Fruit fly (Drosophila melanogaster) whole organism, embryonic: ENCODE measurements around the gene CG13962.
A peak's percentile ranks its signal among the peaks of the same experiment; 100 is the strongest.

Experiments
- ATbp ChIP-seq: fragments of 200-800 bp; sonication (Bioruptor generic); optimal IDR thresholded peaks from 2 replicates; lab custom pipeline; 2017; ENCODE audit warnings: missing biosample characterization, mild to moderate bottlenecking, missing genetic modification characterization, missing genetic modification reagents
- BtbVII ChIP-seq: fragments of 200-800 bp; sonication (Bioruptor generic); optimal IDR thresholded peaks from 3 replicates; lab custom pipeline; 2017; ENCODE audit warnings: missing biosample characterization, mild to moderate bottlenecking, missing genetic modification characterization
- CG10366 ChIP-seq: fragments of 200-800 bp; sonication (Bioruptor generic); IDR thresholded peaks from 2 replicates; pipeline ENCODE4 v1.3.6; 2022; ENCODE audit warnings: missing biosample characterization, missing genetic modification characterization
- CG13775 ChIP-seq: fragments of 200-800 bp; sonication (Bioruptor generic); optimal IDR thresholded peaks from 3 replicates; lab custom pipeline; 2017; ENCODE audit warnings: missing biosample characterization, mild to moderate bottlenecking, missing genetic modification characterization
- CG14441 ChIP-seq: fragments of 200-800 bp; sonication (Bioruptor generic); IDR thresholded peaks from 2 replicates; pipeline ENCODE4 v1.3.6; 2022; ENCODE audit warnings: missing biosample characterization, missing genetic modification characterization
- CG14965 ChIP-seq: fragments of 200-800 bp; sonication (Bioruptor generic); optimal IDR thresholded peaks from 2 replicates; lab custom pipeline; 2016; ENCODE audit warnings: missing biosample characterization, missing genetic modification characterization, borderline replicate concordance
- CG1602 ChIP-seq: fragments of 200-800 bp; sonication (Bioruptor generic); optimal IDR thresholded peaks from 3 replicates; lab custom pipeline; 2016; ENCODE audit warnings: missing biosample characterization, missing genetic modification characterization
- CG16813 ChIP-seq: fragments of 200-800 bp; sonication (Bioruptor generic); IDR thresholded peaks from 3 replicates; pipeline ENCODE4 v1.3.6; 2022; ENCODE audit warnings: missing biosample characterization, missing genetic modification characterization; ENCODE audit not compliant: partially characterized antibody
- CG17912 ChIP-seq: fragments of 200-800 bp; sonication (Bioruptor generic); optimal IDR thresholded peaks from 2 replicates; lab custom pipeline; 2018; ENCODE audit warnings: missing biosample characterization, mild to moderate bottlenecking, missing genetic modification characterization
- CG30020 ChIP-seq: fragments of 200-800 bp; optimal IDR thresholded peaks from 2 replicates; lab custom pipeline; 2019; ENCODE audit warnings: missing biosample characterization, mild to moderate bottlenecking, missing genetic modification characterization, moderate library complexity
- CG31441 ChIP-seq: fragments of 200-800 bp; sonication (Bioruptor generic); IDR thresholded peaks from 2 replicates; pipeline ENCODE4 v1.3.6; 2022; ENCODE audit warnings: missing biosample characterization, missing genetic modification characterization
- CG32532 ChIP-seq: fragments of 200-800 bp; sonication (Bioruptor generic); IDR thresholded peaks from 2 replicates; pipeline ENCODE4 v1.3.6; 2022; ENCODE audit warnings: missing biosample characterization, missing genetic modification characterization
- CG32772 ChIP-seq: fragments of 200-800 bp; sonication (Bioruptor generic); IDR thresholded peaks from 2 replicates; pipeline ENCODE4 v1.3.6; 2022; ENCODE audit warnings: missing biosample characterization, missing genetic modification characterization
- CG34224 ChIP-seq: fragments of 200-800 bp; sonication (Bioruptor generic); IDR thresholded peaks from 3 replicates; pipeline ENCODE4 v1.3.6; 2022; ENCODE audit warnings: missing biosample characterization, missing genetic modification characterization; ENCODE audit not compliant: partially characterized antibody
- CG43689 ChIP-seq: fragments of 200-800 bp; sonication (Bioruptor generic); IDR thresholded peaks from 2 replicates; pipeline ENCODE4 v1.3.6; 2022; ENCODE audit warnings: missing biosample characterization, missing genetic modification characterization
- CG6683 ChIP-seq: fragments of 200-800 bp; sonication (Bioruptor generic); optimal IDR thresholded peaks from 2 replicates; lab custom pipeline; 2017; ENCODE audit warnings: missing biosample characterization, mild to moderate bottlenecking, missing genetic modification characterization, missing genetic modification reagents
- CG6689 ChIP-seq: fragments of 200-800 bp; sonication (Bioruptor generic); IDR thresholded peaks from 2 replicates; pipeline ENCODE4 v1.3.6; 2022; ENCODE audit warnings: missing biosample characterization, missing genetic modification characterization
- CG7786 ChIP-seq: fragments of 200-800 bp; sonication (Bioruptor generic); optimal IDR thresholded peaks from 2 replicates; lab custom pipeline; 2016; ENCODE audit warnings: missing biosample characterization, missing genetic modification characterization
- CG8944 ChIP-seq: fragments of 200-800 bp; sonication (Bioruptor generic); optimal IDR thresholded peaks from 3 replicates; lab custom pipeline; 2016; ENCODE audit warnings: missing biosample characterization, missing genetic modification characterization
- CTCF ChIP-seq: fragments of 200-800 bp; sonication (Bioruptor generic); optimal IDR thresholded peaks from 2 replicates; lab custom pipeline; 2017; ENCODE audit warnings: missing biosample characterization, mild to moderate bottlenecking, missing genetic modification characterization, moderate library complexity
- Dbx ChIP-seq: fragments of 200-800 bp; sonication (Bioruptor generic); IDR thresholded peaks from 3 replicates; pipeline ENCODE4 v1.3.6; 2022; ENCODE audit warnings: missing biosample characterization, missing genetic modification characterization
- Doc3 ChIP-seq: fragments of 200-800 bp; sonication (Bioruptor generic); IDR thresholded peaks from 3 replicates; pipeline ENCODE4 v1.3.6; 2022; ENCODE audit warnings: missing biosample characterization, missing genetic modification characterization; ENCODE audit not compliant: partially characterized antibody
- Dref ChIP-seq: fragments of 200-800 bp; sonication (Bioruptor generic); IDR thresholded peaks from 2 replicates; pipeline ENCODE4 v1.3.6; 2022; ENCODE audit warnings: missing biosample characterization, missing genetic modification characterization
- E2f2 ChIP-seq: fragments of 200-800 bp; sonication (Bioruptor generic); IDR thresholded peaks from 2 replicates; pipeline ENCODE4 v1.3.6; 2022; ENCODE audit warnings: missing biosample characterization, missing genetic modification characterization
- ERR ChIP-seq: fragments of 200-800 bp; sonication (Bioruptor generic); optimal IDR thresholded peaks from 2 replicates; lab custom pipeline; 2016; ENCODE audit warnings: missing biosample characterization, missing genetic modification characterization
- HLHmδ ChIP-seq: fragments of 200-800 bp; sonication (Bioruptor generic); optimal IDR thresholded peaks from 2 replicates; lab custom pipeline; 2018; ENCODE audit warnings: missing biosample characterization, mild to moderate bottlenecking, missing genetic modification characterization, moderate library complexity
- MESR4 ChIP-seq: fragments of 200-800 bp; sonication (Bioruptor generic); optimal IDR thresholded peaks from 2 replicates; lab custom pipeline; 2018; ENCODE audit warnings: missing biosample characterization, mild to moderate bottlenecking, missing genetic modification characterization, moderate library complexity
- MTF-1 ChIP-seq: fragments of 200-800 bp; sonication (Bioruptor generic); optimal IDR thresholded peaks from 2 replicates; lab custom pipeline; 2018; ENCODE audit warnings: missing biosample characterization, mild to moderate bottlenecking, missing genetic modification characterization, borderline replicate concordance
- Myb ChIP-seq: fragments of 200-800 bp; sonication (Bioruptor generic); optimal IDR thresholded peaks from 2 replicates; lab custom pipeline; 2016; ENCODE audit warnings: missing biosample characterization, missing genetic modification characterization
- Nf-YA ChIP-seq: fragments of 200-800 bp; sonication (Bioruptor generic); IDR thresholded peaks from 2 replicates; pipeline ENCODE4 v1.3.6; 2022; ENCODE audit warnings: missing biosample characterization, missing genetic modification characterization
- Rfx ChIP-seq: fragments of 200-800 bp; sonication (Bioruptor generic); IDR thresholded peaks from 2 replicates; pipeline ENCODE4 v1.3.6; 2022; ENCODE audit warnings: missing biosample characterization, missing genetic modification characterization
- Tbp ChIP-seq: fragments of >200 bp; optimal IDR thresholded peaks from 2 replicates; lab custom pipeline; 2018; ENCODE audit warnings: missing biosample characterization, missing genetic modification characterization
- Xbp1 ChIP-seq: fragments of 200-800 bp; sonication (Bioruptor generic); optimal IDR thresholded peaks from 3 replicates; lab custom pipeline; 2016; ENCODE audit warnings: missing biosample characterization, mild to moderate bottlenecking, missing genetic modification characterization
- ase ChIP-seq: fragments of 200-800 bp; sonication (Bioruptor generic); IDR thresholded peaks from 3 replicates; pipeline ENCODE4 v1.3.6; 2022; ENCODE audit warnings: missing biosample characterization, missing genetic modification characterization
- bcd ChIP-seq: fragments of 200-800 bp; sonication (Bioruptor generic); optimal IDR thresholded peaks from 2 replicates; lab custom pipeline; 2017; ENCODE audit warnings: missing biosample characterization, mild to moderate bottlenecking, missing genetic modification characterization
- dysf ChIP-seq: fragments of 200-800 bp; sonication (Bioruptor generic); IDR thresholded peaks from 3 replicates; pipeline ENCODE4 v1.3.6; 2022; ENCODE audit warnings: missing biosample characterization, missing genetic modification characterization
- gsb-n ChIP-seq: fragments of 200-800 bp; sonication (Bioruptor generic); optimal IDR thresholded peaks from 3 replicates; lab custom pipeline; 2018; ENCODE audit warnings: missing biosample characterization, mild to moderate bottlenecking, missing genetic modification characterization
- jumu ChIP-seq: fragments of 200-800 bp; sonication (Bioruptor generic); optimal IDR thresholded peaks from 3 replicates; lab custom pipeline; 2016; ENCODE audit warnings: missing biosample characterization, missing genetic modification characterization
- knrl ChIP-seq: fragments of 200-800 bp; sonication (Bioruptor generic); IDR thresholded peaks from 3 replicates; pipeline ENCODE4 v1.3.6; 2022; ENCODE audit warnings: missing biosample characterization, missing genetic modification characterization; ENCODE audit not compliant: partially characterized antibody
- lbe ChIP-seq: fragments of 200-800 bp; sonication (Bioruptor generic); optimal IDR thresholded peaks from 2 replicates; lab custom pipeline; 2016; ENCODE audit warnings: missing biosample characterization, mild to moderate bottlenecking, missing genetic modification characterization
- lilli ChIP-seq: fragments of 200-800 bp; sonication (Bioruptor generic); optimal IDR thresholded peaks from 3 replicates; lab custom pipeline; 2016; ENCODE audit warnings: missing biosample characterization, missing genetic modification characterization
- nom ChIP-seq: fragments of 200-800 bp; sonication (Bioruptor generic); optimal IDR thresholded peaks from 2 replicates; lab custom pipeline; 2017; ENCODE audit warnings: missing biosample characterization, missing genetic modification characterization, mild to moderate bottlenecking, moderate library complexity, missing genetic modification reagents
- pnt ChIP-seq: fragments of 200-800 bp; sonication (Bioruptor generic); optimal IDR thresholded peaks from 3 replicates; lab custom pipeline; 2016; ENCODE audit warnings: missing biosample characterization, missing genetic modification characterization
- pros ChIP-seq: fragments of 200-800 bp; sonication (Bioruptor generic); optimal IDR thresholded peaks from 3 replicates; lab custom pipeline; 2019; ENCODE audit warnings: missing biosample characterization, mild to moderate bottlenecking, missing genetic modification characterization, moderate library complexity
- salm ChIP-seq: fragments of 200-800 bp; sonication (Bioruptor generic); optimal IDR thresholded peaks from 2 replicates; lab custom pipeline; 2018; ENCODE audit warnings: missing biosample characterization, mild to moderate bottlenecking, missing genetic modification characterization
- sens ChIP-seq: fragments of 200-800 bp; sonication (Bioruptor generic); peaks from one replicate; lab custom pipeline; 2016; ENCODE audit warnings: missing biosample characterization, missing genetic modification characterization
- slbo ChIP-seq: fragments of 200-800 bp; sonication (Bioruptor generic); IDR thresholded peaks from 2 replicates; pipeline ENCODE4 v1.3.6; 2022; ENCODE audit warnings: missing biosample characterization, missing genetic modification characterization
- slou ChIP-seq: fragments of 200-800 bp; sonication (Bioruptor generic); optimal IDR thresholded peaks from 3 replicates; lab custom pipeline; 2016; ENCODE audit warnings: missing biosample characterization, missing genetic modification characterization
- ttk ChIP-seq: fragments of 200-800 bp; sonication (Bioruptor generic); IDR thresholded peaks from 2 replicates; pipeline ENCODE4 v2.1.2; 2022; ENCODE audit warnings: missing biosample characterization, missing genetic modification characterization
- tx ChIP-seq: fragments of 200-800 bp; sonication (Bioruptor generic); optimal IDR thresholded peaks from 2 replicates; lab custom pipeline; 2016; ENCODE audit warnings: missing biosample characterization, missing genetic modification characterization

CG13962 gene

dm6 chr2L:19791321-19792281 lies 22.7 kb downstream of the CG13962 start, which contains the start of the genes CdGAPr and CG10466:
CdGAPr (minus strand) TSS chr2L:19791882.
CG10466 (plus strand) TSS chr2L:19792104.
- TF ChIP-seq CG10366 (GFP tag; lab: Robert Waterston, UW) = no peak
- TF ChIP-seq CG14441 (GFP tag; lab: Robert Waterston, UW) = no peak
- no peak for TF ChIP-seq Nf-YA (GFP tag; lab: Robert Waterston, UW)
- TF ChIP-seq Tbp (GFP tag; lab: Kevin White, UChicago) = no peak
- TF ChIP-seq ase = no peak
- TF ChIP-seq CG16813 (GFP tag; lab: Robert Waterston, UW) = 0 out of 3 replicates have a peak, but pooled peaks have one; percentile 16
- no peak for TF ChIP-seq jumu
- peak; percentile 17; the same call in 1 of the 3 replicates for TF ChIP-seq Dbx (GFP tag; lab: Robert Waterston, UW)
- peak; percentile 65 for TF ChIP-seq HLHmδ (GFP tag; lab: Kevin White, UChicago)
- no peak for TF ChIP-seq CTCF (GFP tag; lab: Kevin White, UChicago)
- no peak for TF ChIP-seq CG8944
- TF ChIP-seq CG14965 (GFP tag; lab: Kevin White, UChicago) = no peak
- no peak for TF ChIP-seq ttk (GFP tag; lab: Robert Waterston, UW)
- TF ChIP-seq CG31441 (GFP tag; lab: Robert Waterston, UW) = no peak
- peak; percentile 5; the same call in 1 of the 2 replicates for TF ChIP-seq E2f2
- TF ChIP-seq ERR (GFP tag; lab: Kevin White, UChicago) = no peak
- no peak for TF ChIP-seq CG6689 (GFP tag; lab: Robert Waterston, UW)
- TF ChIP-seq CG32772 (GFP tag; lab: Robert Waterston, UW) = no peak
- peak; percentile 25 for TF ChIP-seq MTF-1 (GFP tag; lab: Kevin White, UChicago)
- no peak for TF ChIP-seq Myb (GFP tag; lab: Kevin White, UChicago)
- TF ChIP-seq BtbVII (GFP tag; lab: Kevin White, UChicago) = peak; percentile 39
- TF ChIP-seq salm (tag; lab: Kevin White, UChicago) = peak; percentile 7
- TF ChIP-seq knrl (GFP tag; lab: Robert Waterston, UW) = peak; percentile 35; the same call in 2 of the 3 replicates
- peak; percentile 52 for TF ChIP-seq gsb-n (tag; lab: Kevin White, UChicago)
- peak; percentile 81 for TF ChIP-seq MESR4 (GFP tag; lab: Kevin White, UChicago)
- no peak for TF ChIP-seq CG7786
- TF ChIP-seq Dref = peak; percentile 60
- no peak for TF ChIP-seq bcd (GFP tag; lab: Kevin White, UChicago)
- TF ChIP-seq CG34224 = peak; percentile 14; the same call in 1 of the 3 replicates
- no peak for TF ChIP-seq CG1602 (GFP tag; lab: Kevin White, UChicago)
- TF ChIP-seq CG6683 (GFP tag; lab: Kevin White, UChicago) = no peak
- no peak for TF ChIP-seq CG13775 (GFP tag; lab: Kevin White, UChicago)
- no peak for TF ChIP-seq Doc3 (GFP tag; lab: Robert Waterston, UW)
- TF ChIP-seq nom (GFP tag; lab: Kevin White, UChicago) = no peak
- TF ChIP-seq tx (GFP tag; lab: Kevin White, UChicago) = no peak
- peak; percentile 81 for TF ChIP-seq sens (GFP tag; lab: Kevin White, UChicago)
- no peak for TF ChIP-seq CG43689 (GFP tag; lab: Robert Waterston, UW)
- TF ChIP-seq pros (GFP tag; lab: Kevin White, UChicago) = no peak
- no peak for TF ChIP-seq CG17912 (GFP tag; lab: Kevin White, UChicago)
- TF ChIP-seq Xbp1 (GFP tag; lab: Kevin White, UChicago) = no peak
- TF ChIP-seq slou = no peak
- TF ChIP-seq CG30020 (tag; lab: Kevin White, UChicago) = peak; percentile 65
- peak; percentile 42; the same call in 1 of the 2 replicates for TF ChIP-seq CG32532
- TF ChIP-seq pnt (GFP tag; lab: Kevin White, UChicago) = no peak
- TF ChIP-seq dysf (GFP tag; lab: Robert Waterston, UW) = no peak
- TF ChIP-seq lilli (GFP tag; lab: Kevin White, UChicago) = no peak
- no peak for TF ChIP-seq lbe (GFP tag; lab: Kevin White, UChicago)
- no peak for TF ChIP-seq Rfx
- peak; percentile 42 for TF ChIP-seq slbo (GFP tag; lab: Robert Waterston, UW)
- TF ChIP-seq ATbp (GFP tag; lab: Kevin White, UChicago) = no peak
